Worm (Caenorhabditis elegans) whole organism, early embryonic: ENCODE measurements around the gene zhit-1.

Experiments used
- B0310.2 ChIP-seq: sonication (generic microtip); optimal IDR thresholded peaks from 2 replicates; lab custom pipeline; 2016; ENCODE audit warnings: mild to moderate bottlenecking, missing genetic modification characterization, missing compliant biosample characterization
- aly-1 ChIP-seq: sonication (generic microtip); optimal IDR thresholded peaks from 2 replicates; lab custom pipeline; 2016; ENCODE audit warnings: missing genetic modification characterization, missing compliant biosample characterization
- ama-1 ChIP-seq: fragments of 150-350 bp; optimal IDR thresholded peaks from 2 replicates; lab custom pipeline; 2014
- ceh-13 ChIP-seq: fragments of 200-800 bp; sonication (Bioruptor generic); optimal IDR thresholded peaks from 2 replicates; lab custom pipeline; 2018; ENCODE audit warnings: mild to moderate bottlenecking, missing genetic modification characterization, missing compliant biosample characterization
- ceh-36 ChIP-seq: sonication (generic microtip); optimal IDR thresholded peaks from 2 replicates; lab custom pipeline; 2016; ENCODE audit warnings: missing genetic modification characterization, inconsistent platforms, missing compliant biosample characterization
- ets-7 ChIP-seq: sonication (generic microtip); optimal IDR thresholded peaks from 2 replicates; lab custom pipeline; 2016; ENCODE audit warnings: missing genotype, missing genetic modification characterization, missing compliant biosample characterization
- flt-1 ChIP-seq: fragments of 200-800 bp; sonication (Bioruptor generic); IDR thresholded peaks from 2 replicates; pipeline ENCODE4 v1.3.6; 2022; ENCODE audit warnings: missing genetic modification characterization, missing compliant biosample characterization
- hmbx-1 ChIP-seq: sonication (generic microtip); optimal IDR thresholded peaks from 2 replicates; lab custom pipeline; 2016; ENCODE audit warnings: mild to moderate bottlenecking, missing genetic modification characterization, missing compliant biosample characterization
- hmg-4 ChIP-seq: fragments of 200-800 bp; sonication (Bioruptor generic); optimal IDR thresholded peaks from 2 replicates; lab custom pipeline; 2018; ENCODE audit warnings: mild to moderate bottlenecking, missing genetic modification characterization, missing compliant biosample characterization
- scrt-1 ChIP-seq: fragments of 200-800 bp; sonication (Bioruptor generic); IDR thresholded peaks from 2 replicates; pipeline ENCODE4 v1.3.6; 2022; ENCODE audit warnings: missing genetic modification characterization, missing compliant biosample characterization
- tbx-11 ChIP-seq: fragments of 200-800 bp; sonication (Bioruptor generic); IDR thresholded peaks from 2 replicates; pipeline ENCODE4 v1.3.6; 2022; ENCODE audit warnings: missing genetic modification characterization, missing compliant biosample characterization
- tra-4 ChIP-seq: sonication (generic microtip); optimal IDR thresholded peaks from 2 replicates; lab custom pipeline; 2017; ENCODE audit warnings: missing genetic modification characterization, missing compliant biosample characterization

- TF ChIP-seq tra-4 (tag; lab: Kevin White, UChicago), result no peak
- no peak for TF ChIP-seq flt-1
- no peak for TF ChIP-seq aly-1 (tag; lab: Kevin White, UChicago)
- TF ChIP-seq ceh-36 (tag; lab: Kevin White, UChicago), result no peak
- no peak for TF ChIP-seq tbx-11 (GFP tag; lab: Robert Waterston, UW)
- no peak for TF ChIP-seq B0310.2 (tag; lab: Kevin White, UChicago)
- no peak for TF ChIP-seq ets-7 (tag; lab: Kevin White, UChicago)
- no peak for TF ChIP-seq hmbx-1 (tag; lab: Kevin White, UChicago)
- no peak for TF ChIP-seq ama-1 (lab: Kevin White, UChicago)
- TF ChIP-seq ceh-13 (GFP tag; lab: Kevin White, UChicago), result no peak
- no peak for TF ChIP-seq hmg-4 (GFP tag; lab: Kevin White, UChicago)
- no peak for TF ChIP-seq scrt-1 (GFP tag; lab: Robert Waterston, UW)
These were observed 4.9 kb upstream of the zhit-1 start, which contains the start of gene CD4.8 for ce11 chrV:5601263-5601662.
